Fruit fly (Drosophila melanogaster) whole organism, embryonic: ENCODE data around the gene Plod.

Experiments used
- ATbp ChIP-seq: fragments of 200-800 bp; sonication (Bioruptor generic); optimal IDR thresholded peaks from 2 replicates; lab custom pipeline; 2017; ENCODE audit warnings: missing biosample characterization, mild to moderate bottlenecking, missing genetic modification characterization, missing genetic modification reagents
- Adf1 ChIP-seq: fragments of 200-800 bp; sonication (Bioruptor generic); IDR thresholded peaks from 2 replicates; pipeline ENCODE4 v1.3.6; 2022; ENCODE audit warnings: missing biosample characterization, missing genetic modification characterization
- CG11723 ChIP-seq: fragments of 200-800 bp; sonication (Bioruptor generic); optimal IDR thresholded peaks from 2 replicates; lab custom pipeline; 2017; ENCODE audit warnings: missing biosample characterization, mild to moderate bottlenecking, missing genetic modification characterization
- CG12236 ChIP-seq: fragments of 200-800 bp; sonication (Bioruptor generic); optimal IDR thresholded peaks from 2 replicates; lab custom pipeline; 2016; ENCODE audit warnings: missing biosample characterization, missing genetic modification characterization
- CG13296 ChIP-seq: fragments of 200-800 bp; sonication (Bioruptor generic); optimal IDR thresholded peaks from 3 replicates; lab custom pipeline; 2018; ENCODE audit warnings: missing biosample characterization, mild to moderate bottlenecking, missing genetic modification characterization
- CG16815 ChIP-seq: fragments of 200-800 bp; sonication (Bioruptor generic); optimal IDR thresholded peaks from 3 replicates; lab custom pipeline; 2017; ENCODE audit warnings: missing biosample characterization, mild to moderate bottlenecking, missing genetic modification characterization
- CG2129 ChIP-seq: fragments of 200-800 bp; sonication (Bioruptor generic); IDR thresholded peaks from 2 replicates; pipeline ENCODE4 v1.3.6; 2022; ENCODE audit warnings: missing biosample characterization, missing genetic modification characterization; ENCODE audit not compliant: partially characterized antibody
- CG32532 ChIP-seq: fragments of 200-800 bp; sonication (Bioruptor generic); IDR thresholded peaks from 2 replicates; pipeline ENCODE4 v1.3.6; 2022; ENCODE audit warnings: missing biosample characterization, missing genetic modification characterization
- CG8290 ChIP-seq, 3 experiments: fragments of 200-800 bp; sonication (Bioruptor generic); optimal IDR thresholded peaks; 2 replicates each; lab custom pipeline; 2016 to 2019; ENCODE audit warnings: missing biosample characterization in 3 of 3, missing genetic modification characterization in 3 of 3, mild to moderate bottlenecking in 2 of 3, moderate library complexity in 1 of 3
- Dad ChIP-seq: fragments of 200-800 bp; sonication (Bioruptor generic); optimal IDR thresholded peaks from 3 replicates; lab custom pipeline; 2016; ENCODE audit warnings: missing biosample characterization, missing genetic modification characterization
- E2f1 ChIP-seq: fragments of 200-800 bp; sonication (Bioruptor generic); IDR thresholded peaks from 2 replicates; pipeline ENCODE4 v1.3.6; 2022; ENCODE audit warnings: missing biosample characterization, missing genetic modification characterization
- Hmr ChIP-seq: fragments of 200-800 bp; sonication (Bioruptor generic); optimal IDR thresholded peaks from 3 replicates; lab custom pipeline; 2017; ENCODE audit warnings: mild to moderate bottlenecking, missing biosample characterization, missing genetic modification reagents, missing genetic modification characterization
- Med ChIP-seq: fragments of 200-800 bp; sonication (Bioruptor generic); peaks from one replicate; lab custom pipeline; 2016; ENCODE audit warnings: missing biosample characterization, missing genetic modification characterization, mild to moderate bottlenecking, inconsistent platforms, moderate library complexity
- Mrtf ChIP-seq: fragments of 200-800 bp; sonication (Bioruptor generic); IDR thresholded peaks from 3 replicates; pipeline ENCODE4 v1.3.6; 2022; ENCODE audit warnings: missing biosample characterization, missing genetic modification characterization
- NC2α ChIP-seq: fragments of 200-800 bp; sonication (Bioruptor generic); optimal IDR thresholded peaks from 2 replicates; lab custom pipeline; 2016; ENCODE audit warnings: missing biosample characterization, missing genetic modification characterization
- NFAT ChIP-seq: fragments of 200-800 bp; sonication (Bioruptor generic); IDR thresholded peaks from 2 replicates; pipeline ENCODE4 v1.3.6; 2022; ENCODE audit warnings: missing biosample characterization, missing genetic modification characterization
- Nf-YC ChIP-seq: fragments of 200-800 bp; optimal IDR thresholded peaks from 3 replicates; lab custom pipeline; 2019; ENCODE audit warnings: missing biosample characterization, mild to moderate bottlenecking, missing genetic modification characterization, moderate library complexity
- cg ChIP-seq: fragments of 200-800 bp; sonication (Bioruptor generic); optimal IDR thresholded peaks from 3 replicates; lab custom pipeline; 2019; ENCODE audit warnings: missing biosample characterization, mild to moderate bottlenecking, missing genetic modification characterization, moderate library complexity
- crol ChIP-seq: fragments of 200-800 bp; sonication (Bioruptor generic); IDR thresholded peaks from 2 replicates; pipeline ENCODE4 v1.3.6; 2022; ENCODE audit warnings: missing biosample characterization, missing genetic modification characterization
- exex ChIP-seq: fragments of 200-800 bp; sonication (Bioruptor generic); optimal IDR thresholded peaks from 4 replicates; lab custom pipeline; 2018; ENCODE audit warnings: missing biosample characterization, mild to moderate bottlenecking, missing genetic modification characterization, moderate library complexity
- fru ChIP-seq: fragments of >200 bp; optimal IDR thresholded peaks from 2 replicates; lab custom pipeline; 2017
- ham ChIP-seq: fragments of 200-800 bp; sonication (Bioruptor generic); IDR thresholded peaks from 2 replicates; pipeline ENCODE4 v1.3.6; 2022; ENCODE audit warnings: missing biosample characterization, missing genetic modification characterization
- hbn ChIP-seq: fragments of 200-800 bp; sonication (Bioruptor generic); IDR thresholded peaks from 2 replicates; pipeline ENCODE4 v1.3.6; 2022; ENCODE audit warnings: missing biosample characterization, missing genetic modification characterization; ENCODE audit not compliant: partially characterized antibody
- lov ChIP-seq, 2 experiments: fragments of 200-800 bp in 1 of 2; fragments of >200 bp in 1 of 2; sonication (Bioruptor generic) in 1 of 2; IDR thresholded peaks in 1 of 2; optimal IDR thresholded peaks in 1 of 2; 2 replicates in 1 of 2; 3 replicates in 1 of 2; pipeline versions ENCODE4 v1.3.6 to Lab custom; 2017 to 2022; ENCODE audit warnings: missing biosample characterization in 1 of 2, missing genetic modification characterization in 1 of 2
- mirr ChIP-seq: fragments of 200-800 bp; sonication (Bioruptor generic); optimal IDR thresholded peaks from 3 replicates; lab custom pipeline; 2018; ENCODE audit warnings: missing biosample characterization, mild to moderate bottlenecking, missing genetic modification characterization
- mld ChIP-seq: fragments of 200-800 bp; sonication (Bioruptor generic); IDR thresholded peaks from 3 replicates; pipeline ENCODE4 v1.3.6; 2022; ENCODE audit warnings: missing biosample characterization, missing genetic modification characterization; ENCODE audit not compliant: partially characterized antibody
- odd ChIP-seq: fragments of 200-800 bp; sonication (Bioruptor generic); optimal IDR thresholded peaks from 2 replicates; lab custom pipeline; 2017; ENCODE audit warnings: missing biosample characterization, mild to moderate bottlenecking, missing genetic modification characterization
- peb ChIP-seq: fragments of 200-800 bp; sonication (Bioruptor generic); IDR thresholded peaks from 2 replicates; pipeline ENCODE4 v1.3.6; 2022; ENCODE audit warnings: missing biosample characterization, missing genetic modification characterization
- rib ChIP-seq: fragments of 200-800 bp; sonication (Bioruptor generic); IDR thresholded peaks from 2 replicates; pipeline ENCODE4 v1.3.6; 2022; ENCODE audit warnings: missing biosample characterization, missing genetic modification characterization
- scrt ChIP-seq: fragments of 200-800 bp; sonication (Bioruptor generic); optimal IDR thresholded peaks from 2 replicates; lab custom pipeline; 2018; ENCODE audit warnings: missing biosample characterization, mild to moderate bottlenecking, missing genetic modification characterization, moderate library complexity
- sens ChIP-seq: fragments of 200-800 bp; sonication (Bioruptor generic); peaks from one replicate; lab custom pipeline; 2016; ENCODE audit warnings: missing biosample characterization, missing genetic modification characterization
- sens-2 ChIP-seq: fragments of 200-800 bp; sonication (Bioruptor generic); IDR thresholded peaks from 2 replicates; pipeline ENCODE4 v1.3.6; 2022; ENCODE audit warnings: missing biosample characterization, missing genetic modification characterization
- sima ChIP-seq: fragments of 200-800 bp; sonication (Bioruptor generic); optimal IDR thresholded peaks from 2 replicates; lab custom pipeline; 2016; ENCODE audit warnings: missing biosample characterization, missing genetic modification characterization
- sisA ChIP-seq: fragments of 200-800 bp; sonication (Bioruptor generic); IDR thresholded peaks from 2 replicates; pipeline ENCODE4 v1.3.6; 2022; ENCODE audit warnings: missing biosample characterization, missing genetic modification characterization
- sqz ChIP-seq: fragments of 200-800 bp; sonication (Bioruptor generic); optimal IDR thresholded peaks from 3 replicates; lab custom pipeline; 2018; ENCODE audit warnings: missing biosample characterization, mild to moderate bottlenecking, missing genetic modification characterization
- sug ChIP-seq: fragments of 200-800 bp; optimal IDR thresholded peaks from 2 replicates; lab custom pipeline; 2019; ENCODE audit warnings: missing biosample characterization, mild to moderate bottlenecking, missing genetic modification characterization, moderate library complexity
- unc-4 ChIP-seq: fragments of 200-800 bp; sonication (Bioruptor generic); IDR thresholded peaks from 2 replicates; pipeline ENCODE4 v1.3.6; 2022; ENCODE audit warnings: missing biosample characterization, missing genetic modification characterization; ENCODE audit not compliant: partially characterized antibody
- zfh1 ChIP-seq: fragments of 200-800 bp; sonication (Bioruptor generic); IDR thresholded peaks from 3 replicates; pipeline ENCODE4 v1.3.6; 2022; ENCODE audit warnings: missing biosample characterization, missing genetic modification characterization

Plod gene

DNA sequence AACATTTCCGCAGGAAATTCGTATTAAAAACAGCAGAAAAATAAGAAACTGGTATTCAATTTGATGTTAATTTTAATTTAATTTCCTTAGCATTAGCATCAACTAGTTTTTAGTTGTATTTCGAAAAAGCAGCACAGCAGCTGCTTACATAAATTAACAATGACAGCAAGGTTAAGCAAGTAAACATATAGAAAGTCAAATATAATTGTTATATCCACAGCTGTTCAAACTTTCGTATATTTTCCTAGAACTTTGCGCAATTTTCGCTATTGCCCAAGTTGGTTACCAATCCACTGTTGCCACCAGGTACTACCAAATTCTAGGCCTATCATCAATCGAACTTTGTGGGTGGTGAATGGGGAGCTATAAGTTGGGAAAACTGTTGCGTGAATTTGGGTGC lies 15.8 kb downstream of the Plod start (continued):
- no peak for TF ChIP-seq CG8290 (GFP tag; optimal IDR thresholded peaks at IDR 0.05; lab: Kevin White, UChicago)
- peak in 1 of 2 experiments; percentile 42 for TF ChIP-seq CG8290 (tag; optimal IDR thresholded peaks at IDR 0.05; lab: Kevin White, UChicago)
- TF ChIP-seq scrt (GFP tag; lab: Kevin White, UChicago): peak; percentile 21
- no peak for TF ChIP-seq CG2129
- TF ChIP-seq sima (GFP tag; lab: Kevin White, UChicago): no peak
- peak; percentile 46 for TF ChIP-seq sens
- no peak for TF ChIP-seq fru (lab: Kevin White, UChicago)
- peak; percentile 10 for TF ChIP-seq ATbp (GFP tag; lab: Kevin White, UChicago)
- no peak for TF ChIP-seq CG12236
- TF ChIP-seq Hmr (GFP tag; lab: Kevin White, UChicago): peak; percentile 45
- TF ChIP-seq CG16815 (GFP tag; lab: Kevin White, UChicago): no peak
- TF ChIP-seq CG32532: no peak
- peak; percentile 55 for TF ChIP-seq Med (GFP tag; lab: Kevin White, UChicago)
- no peak for TF ChIP-seq lov (optimal IDR thresholded peaks at IDR 0.05; lab: Kevin White, UChicago)
- no peak for TF ChIP-seq lov (GFP tag; IDR thresholded peaks at IDR 0.05; lab: Robert Waterston, UW)

DNA sequence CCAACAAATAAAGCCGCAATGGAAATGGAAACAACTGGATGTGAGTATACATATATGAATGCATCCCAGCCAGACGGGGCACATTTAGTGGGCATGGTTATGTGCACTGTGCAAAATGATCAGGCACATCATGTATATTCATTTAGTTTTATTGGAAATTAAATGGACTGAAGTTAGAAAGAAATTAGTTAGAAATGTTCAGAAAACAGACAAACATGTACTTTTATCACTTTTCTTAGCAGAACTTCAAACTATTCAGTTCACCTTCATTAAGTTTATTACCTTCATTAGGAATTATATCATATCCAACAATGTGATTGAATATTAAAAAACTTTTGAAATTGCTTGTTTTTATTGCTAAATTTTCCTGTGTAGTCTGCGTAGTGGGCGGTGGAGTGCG lies 19.0 kb downstream of the Plod start:
- no peak for TF ChIP-seq sisA
- TF ChIP-seq peb (GFP tag; lab: Robert Waterston, UW): no peak
- no peak for TF ChIP-seq unc-4 (GFP tag; lab: Robert Waterston, UW)
- no peak for TF ChIP-seq CG13296
- TF ChIP-seq Dad (GFP tag; lab: Kevin White, UChicago): no peak
- TF ChIP-seq odd (GFP tag; lab: Kevin White, UChicago): no peak
- TF ChIP-seq Adf1 (GFP tag; lab: Robert Waterston, UW): no peak
- TF ChIP-seq sqz (GFP tag; lab: Kevin White, UChicago): no peak
- no peak for TF ChIP-seq NFAT (GFP tag; lab: Robert Waterston, UW)

DNA sequence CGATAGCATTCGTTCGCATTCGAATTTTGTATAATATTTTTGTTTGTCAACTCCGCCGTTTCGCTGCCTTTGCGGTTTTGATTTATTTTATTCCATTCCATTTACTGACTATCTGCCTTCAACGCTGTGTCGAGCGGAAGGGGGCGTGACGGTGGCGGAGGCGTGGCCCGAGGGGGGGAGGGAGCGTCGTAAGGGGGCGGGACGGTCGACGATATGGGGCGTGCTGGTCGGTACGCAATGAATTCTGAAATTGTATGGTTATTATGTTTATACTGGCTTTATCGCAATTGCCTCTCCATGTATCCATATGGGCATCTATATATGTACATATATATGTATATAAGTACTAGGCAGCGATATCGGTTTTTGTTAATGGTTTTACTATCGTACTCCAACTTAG lies 21.9 kb downstream of the Plod start:
- TF ChIP-seq hbn (GFP tag; lab: Robert Waterston, UW): no peak
- no peak for TF ChIP-seq NC2α (GFP tag; lab: Kevin White, UChicago)
- TF ChIP-seq sug (tag; lab: Kevin White, UChicago): peak; percentile 2
- TF ChIP-seq ham: no peak
- TF ChIP-seq crol: peak; percentile 76
- no peak for TF ChIP-seq Nf-YC (tag; lab: Kevin White, UChicago)
- TF ChIP-seq Mrtf (GFP tag; lab: Robert Waterston, UW): 0 out of 3 replicates have a peak, but pooled peaks have one; percentile 10
- no peak for TF ChIP-seq sens-2
- TF ChIP-seq mirr: peak; percentile 61
- no peak for TF ChIP-seq Med (GFP tag; lab: Kevin White, UChicago)
- no peak for TF ChIP-seq E2f1 (GFP tag; lab: Robert Waterston, UW)

DNA sequence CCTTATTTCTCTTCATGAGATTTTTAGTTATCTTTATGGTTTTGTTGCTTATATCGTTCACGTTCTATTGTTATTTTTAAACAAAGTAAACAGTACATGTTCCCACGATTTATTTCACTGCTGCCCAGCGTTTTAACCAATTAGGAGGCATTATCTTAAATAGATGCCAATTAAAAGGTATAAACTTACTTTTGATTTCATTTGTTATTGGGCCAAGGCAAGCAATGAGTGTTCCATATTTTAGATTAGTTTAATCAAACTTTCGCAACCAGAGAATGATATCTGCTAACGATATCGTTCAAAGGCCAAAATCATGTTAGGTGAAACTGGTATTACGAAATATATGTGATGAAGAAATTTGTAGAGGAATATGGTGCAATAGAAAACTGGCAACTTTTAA lies 22.8 kb downstream of the Plod start:
- TF ChIP-seq mld (GFP tag; lab: Robert Waterston, UW) (no peak), mirr (peak; percentile 79), rib (GFP tag; lab: Robert Waterston, UW) (no peak), CG11723 (GFP tag; lab: Kevin White, UChicago) (no peak), exex (tag; lab: Kevin White, UChicago) (peak; percentile 59), zfh1 (GFP tag; lab: Robert Waterston, UW) (no peak), Nf-YC (tag; lab: Kevin White, UChicago) (no peak), cg (no peak)
